Fruit fly (Drosophila melanogaster) whole organism, embryonic: ENCODE measurements around the gene Wnt6.
A peak's percentile ranks its signal among the peaks of the same experiment; 100 is the strongest.

Experiments used
- Awh ChIP-seq: fragments of 200-800 bp; sonication (Bioruptor generic); IDR thresholded peaks from 2 replicates; pipeline ENCODE4, ENCODE4 v1.3.6; 2022; ENCODE audit warnings: missing biosample characterization, missing genetic modification characterization
- CG11560 ChIP-seq: fragments of 200-800 bp; sonication (Bioruptor generic); IDR thresholded peaks from 3 replicates; pipeline ENCODE4 v1.3.6; 2022; ENCODE audit warnings: missing biosample characterization, missing genetic modification characterization
- CG13894 ChIP-seq: fragments of 200-800 bp; sonication (Bioruptor generic); optimal IDR thresholded peaks from 3 replicates; lab custom pipeline; 2018; ENCODE audit warnings: missing biosample characterization, mild to moderate bottlenecking, missing genetic modification characterization, moderate library complexity
- CG18011 ChIP-seq: fragments of 200-800 bp; sonication (Bioruptor generic); optimal IDR thresholded peaks from 2 replicates; lab custom pipeline; 2017; ENCODE audit warnings: missing biosample characterization, missing genetic modification characterization, mild to moderate bottlenecking, moderate library complexity, missing genotype
- CG30403 ChIP-seq: fragments of 200-800 bp; sonication (Bioruptor generic); optimal IDR thresholded peaks from 3 replicates; lab custom pipeline; 2016; ENCODE audit warnings: missing biosample characterization, missing genetic modification characterization
- CG31224 ChIP-seq: fragments of 200-800 bp; sonication (Bioruptor generic); IDR thresholded peaks from 2 replicates; pipeline ENCODE4 v1.3.6; 2022; ENCODE audit warnings: missing biosample characterization, missing genetic modification characterization
- CG4360 ChIP-seq: fragments of 200-800 bp; sonication (Bioruptor generic); IDR thresholded peaks from 2 replicates; pipeline ENCODE4 v1.3.6; 2022; ENCODE audit warnings: missing biosample characterization, missing genetic modification characterization
- CG7745 ChIP-seq: fragments of 200-800 bp; sonication (Bioruptor generic); optimal IDR thresholded peaks from 2 replicates; lab custom pipeline; 2018; ENCODE audit warnings: missing biosample characterization, mild to moderate bottlenecking, missing genetic modification characterization, moderate library complexity
- CG8281 ChIP-seq: fragments of 200-800 bp; sonication (Bioruptor generic); optimal IDR thresholded peaks from 2 replicates; lab custom pipeline; 2018; ENCODE audit warnings: missing biosample characterization, mild to moderate bottlenecking, missing genetic modification characterization, moderate library complexity
- CG9932 ChIP-seq: fragments of 200-800 bp; sonication (Bioruptor generic); IDR thresholded peaks from 2 replicates; pipeline ENCODE4 v1.3.6; 2022; ENCODE audit warnings: missing biosample characterization, missing genetic modification characterization
- CoRest ChIP-seq: fragments of 200-800 bp; sonication (Bioruptor generic); optimal IDR thresholded peaks from 3 replicates; lab custom pipeline; 2018; ENCODE audit warnings: missing biosample characterization, mild to moderate bottlenecking, missing genetic modification characterization, moderate library complexity
- Ets65A ChIP-seq: fragments of 200-800 bp; sonication (Bioruptor generic); peaks from one replicate; lab custom pipeline; 2016; ENCODE audit warnings: missing biosample characterization, missing genetic modification characterization
- Ets97D ChIP-seq: fragments of 200-800 bp; sonication (Bioruptor generic); optimal IDR thresholded peaks from 3 replicates; lab custom pipeline; 2016; ENCODE audit warnings: missing biosample characterization, missing genetic modification characterization
- Fer3 ChIP-seq: fragments of 200-800 bp; sonication (Bioruptor generic); optimal IDR thresholded peaks from 2 replicates; lab custom pipeline; 2018; ENCODE audit warnings: missing biosample characterization, mild to moderate bottlenecking, missing genetic modification characterization, moderate library complexity
- Gsc ChIP-seq: fragments of 200-800 bp; sonication (Bioruptor generic); IDR thresholded peaks from 2 replicates; pipeline ENCODE4 v1.3.6; 2022; ENCODE audit warnings: missing biosample characterization, missing genetic modification characterization
- Hr78 ChIP-seq, 2 experiments: fragments of 200-800 bp in 1 of 2; fragments of >200 bp in 1 of 2; sonication (Bioruptor generic) in 1 of 2; optimal IDR thresholded peaks; 2 replicates each; lab custom pipeline; 2017 to 2019; ENCODE audit warnings: missing biosample characterization in 2 of 2, missing genetic modification characterization in 2 of 2, mild to moderate bottlenecking in 1 of 2, moderate library complexity in 1 of 2
- Opbp ChIP-seq: fragments of 200-800 bp; sonication (Bioruptor generic); IDR thresholded peaks from 3 replicates; pipeline ENCODE4 v1.3.6; 2022; ENCODE audit warnings: missing biosample characterization, missing genetic modification characterization; ENCODE audit not compliant: partially characterized antibody
- Rx ChIP-seq: fragments of 200-800 bp; sonication (Bioruptor generic); IDR thresholded peaks from 2 replicates; pipeline ENCODE4 v1.3.6; 2022; ENCODE audit warnings: missing biosample characterization, missing genetic modification characterization
- Sry-β ChIP-seq: fragments of 200-800 bp; sonication (Bioruptor generic); optimal IDR thresholded peaks from 2 replicates; lab custom pipeline; 2018; ENCODE audit warnings: missing biosample characterization, mild to moderate bottlenecking, missing genetic modification characterization, moderate library complexity
- Taf1 ChIP-seq: fragments of 200-800 bp; sonication (Bioruptor generic); IDR thresholded peaks from 2 replicates; pipeline ENCODE4 v1.3.6; 2022; ENCODE audit warnings: missing biosample characterization, missing genetic modification characterization
- Vsx1 ChIP-seq: fragments of 200-800 bp; sonication (Bioruptor generic); optimal IDR thresholded peaks from 2 replicates; lab custom pipeline; 2017; ENCODE audit warnings: missing biosample characterization, mild to moderate bottlenecking, missing genetic modification characterization, missing genetic modification reagents
- abd-A ChIP-seq: fragments of 200-800 bp; sonication (Bioruptor generic); optimal IDR thresholded peaks from 3 replicates; lab custom pipeline; 2019; ENCODE audit warnings: missing biosample characterization, mild to moderate bottlenecking, missing genetic modification characterization, moderate library complexity
- chinmo ChIP-seq: fragments of 200-800 bp; sonication (Bioruptor generic); IDR thresholded peaks from 4 replicates; pipeline ENCODE4 v1.3.6; 2022; ENCODE audit warnings: missing biosample characterization, missing genetic modification characterization; ENCODE audit not compliant: partially characterized antibody
- croc ChIP-seq: fragments of 200-800 bp; sonication (Bioruptor generic); conservative IDR thresholded peaks from 3 replicates; pipeline ENCODE4 v1.3.6; 2022; ENCODE audit warnings: missing biosample characterization, missing genetic modification characterization
- gcm2 ChIP-seq: fragments of 200-800 bp; sonication (Bioruptor generic); optimal IDR thresholded peaks from 2 replicates; lab custom pipeline; 2016; ENCODE audit warnings: missing biosample characterization, missing genetic modification characterization
- gsb ChIP-seq: fragments of 200-800 bp; sonication (Bioruptor generic); IDR thresholded peaks from 2 replicates; pipeline ENCODE4 v1.3.6; 2022; ENCODE audit warnings: missing biosample characterization, missing genetic modification characterization
- hkb ChIP-seq, 2 experiments: fragments of 200-800 bp in 1 of 2; fragments of >200 bp in 1 of 2; sonication (Bioruptor generic) in 1 of 2; IDR thresholded peaks in 1 of 2; optimal IDR thresholded peaks in 1 of 2; 2 replicates each; pipeline versions ENCODE4 v1.3.6 to Lab custom; 2017 to 2022; ENCODE audit warnings: missing biosample characterization in 1 of 2, missing genetic modification characterization in 1 of 2
- jigr1 ChIP-seq: fragments of 200-800 bp; sonication (Bioruptor generic); IDR thresholded peaks from 3 replicates; pipeline ENCODE4 v1.3.6; 2022; ENCODE audit warnings: missing biosample characterization, missing genetic modification characterization
- oc ChIP-seq: fragments of 200-800 bp; sonication (Bioruptor generic); optimal IDR thresholded peaks from 2 replicates; lab custom pipeline; 2018; ENCODE audit warnings: missing biosample characterization, mild to moderate bottlenecking, missing genetic modification characterization, moderate library complexity
- odd ChIP-seq: fragments of 200-800 bp; sonication (Bioruptor generic); optimal IDR thresholded peaks from 2 replicates; lab custom pipeline; 2017; ENCODE audit warnings: missing biosample characterization, mild to moderate bottlenecking, missing genetic modification characterization
- pan ChIP-seq, 4 experiments: fragments of >200 bp in 3 of 4; fragments of 200-800 bp in 1 of 4; sonication (Bioruptor generic) in 1 of 4; optimal IDR thresholded peaks in 3 of 4; IDR thresholded peaks in 1 of 4; 2 replicates each; pipeline versions ENCODE4 v1.3.6 to Lab custom; 2017 to 2022; ENCODE audit warnings: missing biosample characterization in 2 of 4, missing genetic modification characterization in 2 of 4, mixed read lengths in 1 of 4
- ranshi ChIP-seq: fragments of 200-800 bp; sonication (Bioruptor generic); IDR thresholded peaks from 2 replicates; pipeline ENCODE4 v1.3.6; 2022; ENCODE audit warnings: missing biosample characterization, missing genetic modification characterization
- repo ChIP-seq: fragments of 200-800 bp; sonication (Bioruptor generic); optimal IDR thresholded peaks from 2 replicates; lab custom pipeline; 2016; ENCODE audit warnings: missing biosample characterization, missing genetic modification characterization
- salm ChIP-seq: fragments of 200-800 bp; sonication (Bioruptor generic); optimal IDR thresholded peaks from 2 replicates; lab custom pipeline; 2018; ENCODE audit warnings: missing biosample characterization, mild to moderate bottlenecking, missing genetic modification characterization
- sd ChIP-seq: fragments of 200-800 bp; sonication (Bioruptor generic); optimal IDR thresholded peaks from 3 replicates; lab custom pipeline; 2018; ENCODE audit warnings: missing biosample characterization, mild to moderate bottlenecking, missing genetic modification characterization, moderate library complexity
- sens ChIP-seq: fragments of 200-800 bp; sonication (Bioruptor generic); peaks from one replicate; lab custom pipeline; 2016; ENCODE audit warnings: missing biosample characterization, missing genetic modification characterization
- tap ChIP-seq: fragments of 200-800 bp; optimal IDR thresholded peaks from 3 replicates; lab custom pipeline; 2019; ENCODE audit warnings: missing biosample characterization, mild to moderate bottlenecking, missing genetic modification characterization, moderate library complexity
- ttk ChIP-seq: fragments of 200-800 bp; sonication (Bioruptor generic); IDR thresholded peaks from 2 replicates; pipeline ENCODE4 v2.1.2; 2022; ENCODE audit warnings: missing biosample characterization, missing genetic modification characterization
- vvl ChIP-seq: fragments of 200-800 bp; sonication (Bioruptor generic); IDR thresholded peaks from 2 replicates; pipeline ENCODE4 v1.3.6; 2022; ENCODE audit warnings: missing biosample characterization, missing genetic modification characterization

The Wnt6 gene

DNA sequence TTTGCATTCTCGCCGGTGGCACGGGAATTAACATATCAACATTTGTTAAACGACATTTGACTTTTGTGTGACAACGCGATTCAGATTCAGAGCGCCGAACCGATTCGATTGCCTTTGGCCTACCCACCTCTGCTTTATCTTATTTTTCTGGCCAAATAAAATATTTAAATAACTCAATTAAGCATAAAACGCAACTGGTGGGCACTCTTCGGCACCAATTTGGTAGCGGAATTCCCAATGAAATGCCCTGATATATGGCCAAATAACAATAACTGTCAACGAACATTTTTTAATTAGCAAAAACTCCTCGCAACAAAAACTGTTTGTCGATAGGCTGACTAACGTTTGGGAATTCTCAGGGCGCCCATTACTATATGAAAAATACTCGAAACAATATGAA lies 49.4 kb upstream of the Wnt6 start:
- TF ChIP-seq chinmo, result 0 out of 4 replicates have a peak, but pooled peaks have one; percentile 57
- TF ChIP-seq sd (tag; lab: Kevin White, UChicago), result peak; percentile 50
- TF ChIP-seq gcm2, result no peak
- no peak for TF ChIP-seq Taf1 (GFP tag; lab: Robert Waterston, UW)
- TF ChIP-seq Vsx1 (GFP tag; lab: Kevin White, UChicago), result peak; percentile 32
- TF ChIP-seq Awh, result peak; percentile 58; the same call in 1 of the 2 replicates
- peak; percentile 53; the same call in 1 of the 2 replicates for TF ChIP-seq vvl (GFP tag; lab: Robert Waterston, UW)
- peak; percentile 90 for TF ChIP-seq abd-A

DNA sequence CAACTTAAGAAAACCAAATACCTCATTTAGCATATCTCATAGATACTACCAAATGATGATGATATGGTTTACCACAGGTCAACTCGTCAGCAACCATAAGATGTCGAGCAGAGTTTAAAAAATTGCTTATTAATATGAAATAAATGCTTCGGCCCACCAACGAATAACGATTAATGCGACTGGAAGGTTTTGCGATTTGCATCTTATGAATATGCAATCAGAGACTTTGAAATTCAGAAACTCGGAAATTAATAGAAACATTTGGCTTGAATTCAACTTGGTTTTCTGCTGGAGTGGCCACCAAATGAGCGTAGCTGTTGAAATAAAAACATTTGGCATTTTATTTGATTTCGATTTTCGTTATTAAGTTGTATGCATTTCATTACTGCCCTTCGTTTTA lies 48.7 kb upstream of the Wnt6 start:
- TF ChIP-seq odd (no peak), abd-A (peak; percentile 89), CG7745 (no peak), salm (tag; lab: Kevin White, UChicago) (peak; percentile 20), sens (GFP tag; lab: Kevin White, UChicago) (peak; percentile 37), CG31224 (GFP tag; lab: Robert Waterston, UW) (no peak), tap (tag; lab: Kevin White, UChicago) (no peak), oc (tag; lab: Kevin White, UChicago) (peak; percentile 7), vvl (GFP tag; lab: Robert Waterston, UW) (peak; percentile 96), sd (tag; lab: Kevin White, UChicago) (peak; percentile 20), Gsc (GFP tag; lab: Robert Waterston, UW) (no peak), ranshi (GFP tag; lab: Robert Waterston, UW) (no peak), CG8281 (tag; lab: Kevin White, UChicago) (no peak), ttk (GFP tag; lab: Robert Waterston, UW) (no peak), chinmo (peak; percentile 89), gsb (GFP tag; lab: Robert Waterston, UW) (no peak), CG9932 (GFP tag; lab: Robert Waterston, UW) (no peak), repo (GFP tag; lab: Kevin White, UChicago) (no peak), Fer3 (no peak), Opbp (GFP tag; lab: Robert Waterston, UW) (no peak), pan (optimal IDR thresholded peaks at IDR 0.05; lab: Kevin White, UChicago) (no peak), pan (GFP tag; optimal IDR thresholded peaks at IDR 0.05 in 1 of 2, IDR thresholded peaks at IDR 0.05 in 1 of 2) (no peak), CoRest (tag; lab: Kevin White, UChicago) (no peak), croc (GFP tag; lab: Robert Waterston, UW) (no peak)
- TF ChIP-seq, all 482 proteins: peak for 7

DNA sequence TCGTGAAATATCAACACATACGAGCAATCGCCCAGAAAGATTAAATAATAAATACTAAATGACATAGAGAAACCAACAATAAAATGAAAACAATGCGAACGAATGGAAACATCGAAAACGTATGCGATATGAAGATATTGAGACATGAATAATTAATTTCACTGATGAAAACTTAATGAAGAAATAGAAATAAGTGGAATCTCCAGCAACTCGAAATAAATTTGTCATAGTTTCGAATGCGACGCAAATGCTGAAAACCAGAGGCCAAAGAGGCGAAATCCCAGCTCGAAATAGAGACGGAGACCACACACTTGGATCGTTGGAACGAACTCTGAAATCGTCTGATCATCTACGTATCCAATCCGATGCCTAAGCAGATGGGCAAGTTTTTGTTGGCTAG lies 47.7 kb upstream of the Wnt6 start:
- TF ChIP-seq CG13894 (tag; lab: Kevin White, UChicago) (peak; percentile 23), CG18011 (GFP tag; lab: Kevin White, UChicago) (no peak), Rx (GFP tag; lab: Robert Waterston, UW) (no peak), sd (tag; lab: Kevin White, UChicago) (peak; percentile 32), oc (tag; lab: Kevin White, UChicago) (peak; percentile 17), jigr1 (GFP tag; lab: Robert Waterston, UW) (no peak), abd-A (peak; percentile 72), hkb (optimal IDR thresholded peaks at IDR 0.05; lab: Kevin White, UChicago) (no peak), hkb (GFP tag; IDR thresholded peaks at IDR 0.05; lab: Robert Waterston, UW) (no peak), chinmo (peak; percentile 70; the same call in 1 of the 4 replicates), Awh (peak; percentile 70; the same call in 1 of the 2 replicates), Hr78 (GFP tag; optimal IDR thresholded peaks at IDR 0.05; lab: Kevin White, UChicago) (no peak), vvl (GFP tag; lab: Robert Waterston, UW) (peak; percentile 65)
- TF ChIP-seq, all 482 proteins: peak for 7

DNA sequence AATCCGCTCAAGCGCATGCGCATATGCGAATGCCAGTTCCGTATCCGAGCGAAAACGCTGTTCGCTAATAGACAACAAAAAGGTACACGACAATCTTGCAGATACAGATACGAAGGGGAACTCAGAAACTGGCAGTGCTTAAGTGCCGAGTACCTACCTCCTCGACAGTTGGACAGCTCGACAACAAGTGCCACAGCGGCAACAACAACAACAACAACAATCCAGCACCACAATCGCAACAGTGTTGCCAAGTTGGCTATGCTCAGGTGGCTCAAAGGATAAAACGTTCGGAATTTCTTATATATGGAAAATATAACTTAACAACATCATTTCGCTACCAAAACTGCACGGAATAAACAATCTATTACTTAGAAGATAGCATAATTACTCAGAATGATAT lies 43.6 kb upstream of the Wnt6 start:
- TF ChIP-seq CG11560 (tag; lab: Robert Waterston, UW) (no peak), Sry-β (GFP tag; lab: Kevin White, UChicago) (peak; percentile 37), CG30403 (no peak), Ets65A (GFP tag; lab: Kevin White, UChicago) (peak; percentile 47), CG4360 (peak; percentile 81), Ets97D (GFP tag; lab: Kevin White, UChicago) (no peak)
- TF ChIP-seq, all 482 proteins: peak for 3
